Worm (Caenorhabditis elegans) whole organism, mixed stage, embryonic: ENCODE measurements around the gene fbxa-28.

ENCODE experiments used
- bed-3 ChIP-seq: fragments of 200-800 bp; sonication (Bioruptor generic); optimal IDR thresholded peaks from 3 replicates; lab custom pipeline; 2018; ENCODE audit warnings: mild to moderate bottlenecking, missing genetic modification characterization, moderate library complexity, missing compliant biosample characterization
- elt-1 ChIP-seq: sonication (generic microtip); optimal IDR thresholded peaks from 2 replicates; lab custom pipeline; 2017; ENCODE audit warnings: missing genetic modification characterization, mild to moderate bottlenecking, missing compliant biosample characterization, antibody characterized with exemption, moderate library complexity, borderline replicate concordance; ENCODE audit not compliant: insufficient read depth
- lin-13 ChIP-seq: fragments of 150-350 bp; optimal IDR thresholded peaks from 2 replicates; lab custom pipeline; 2014; ENCODE audit warnings: missing biosample characterization, missing genetic modification characterization
- nhr-28 ChIP-seq: fragments of 150-350 bp; optimal IDR thresholded peaks from 2 replicates; lab custom pipeline; 2014; ENCODE audit warnings: missing biosample characterization, missing genetic modification characterization
- nhr-76 ChIP-seq: sonication (generic microtip); optimal IDR thresholded peaks from 2 replicates; lab custom pipeline; 2017; ENCODE audit warnings: missing biosample characterization, missing genetic modification characterization
- ztf-11 ChIP-seq: fragments of 150-350 bp; optimal IDR thresholded peaks from 2 replicates; lab custom pipeline; 2014; ENCODE audit warnings: missing biosample characterization, missing genetic modification characterization

DNA sequence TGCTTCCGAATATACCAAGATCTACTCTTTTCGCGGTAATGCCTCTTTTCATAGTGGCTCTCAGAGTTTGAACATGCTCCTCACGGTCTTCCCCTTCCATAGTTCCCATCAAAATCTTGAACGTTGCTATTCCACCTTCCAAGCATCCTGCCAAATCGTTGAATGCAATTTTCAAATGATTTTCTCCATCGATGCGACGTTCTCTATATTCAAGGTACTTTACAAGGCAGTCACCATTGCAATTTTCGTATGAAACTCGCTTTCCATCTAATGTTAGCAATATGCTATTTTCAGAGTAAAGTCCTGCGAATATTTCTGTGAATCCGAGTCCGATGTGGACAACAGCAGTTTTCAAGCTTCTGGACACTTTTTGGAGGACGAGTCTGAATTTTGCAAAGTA, 16.6 kb downstream of the fbxa-28 start:
- TF ChIP-seq bed-3 (GFP tag; lab: Kevin White, UChicago) (no peak), elt-1 (tag; lab: Kevin White, UChicago) (no peak), lin-13 (tag; lab: Kevin White, UChicago) (no peak), nhr-28 (no peak), nhr-76 (tag; lab: Kevin White, UChicago) (no peak), ztf-11 (tag; lab: Kevin White, UChicago) (no peak)
